Fruit fly (Drosophila melanogaster) whole organism, pupa: ENCODE data around the gene Spn38F.

Source experiments
- CG12605 ChIP-seq: fragments of 200-800 bp; sonication (Bioruptor generic); IDR thresholded peaks from 2 replicates; pipeline ENCODE4 v1.3.6; 2022; ENCODE audit warnings: missing biosample characterization, missing genetic modification characterization
- CG13204 ChIP-seq: fragments of 200-800 bp; sonication (Bioruptor generic); optimal IDR thresholded peaks from 2 replicates; lab custom pipeline; 2018; ENCODE audit warnings: missing biosample characterization, mild to moderate bottlenecking, missing genetic modification characterization, moderate library complexity
- CG15710 ChIP-seq: fragments of 200-800 bp; sonication (Bioruptor generic); optimal IDR thresholded peaks from 2 replicates; lab custom pipeline; 2018; ENCODE audit warnings: missing biosample characterization, mild to moderate bottlenecking, missing genetic modification characterization, moderate library complexity
- CG17806 ChIP-seq: fragments of 200-800 bp; sonication (Bioruptor generic); optimal IDR thresholded peaks from 2 replicates; lab custom pipeline; 2018; ENCODE audit warnings: missing biosample characterization, mild to moderate bottlenecking, missing genetic modification characterization, moderate library complexity
- CG32121 ChIP-seq: fragments of 200-800 bp; sonication (Bioruptor generic); IDR thresholded peaks from 2 replicates; pipeline ENCODE4 v1.3.6; 2022; ENCODE audit warnings: missing biosample characterization, missing genetic modification characterization
- CG8159 ChIP-seq: fragments of 200-800 bp; sonication (Bioruptor generic); optimal IDR thresholded peaks from 3 replicates; lab custom pipeline; 2018; ENCODE audit warnings: missing biosample characterization, mild to moderate bottlenecking, missing genetic modification characterization, moderate library complexity
- CG8301 ChIP-seq: fragments of 200-800 bp; sonication (Bioruptor generic); optimal IDR thresholded peaks from 2 replicates; lab custom pipeline; 2018; ENCODE audit warnings: missing biosample characterization, mild to moderate bottlenecking, missing genetic modification characterization
- CG9948 ChIP-seq: fragments of 200-800 bp; sonication (Bioruptor generic); optimal IDR thresholded peaks from 2 replicates; lab custom pipeline; 2018; ENCODE audit warnings: missing biosample characterization, mild to moderate bottlenecking, missing genetic modification characterization, moderate library complexity
- Ets98B ChIP-seq: fragments of 200-800 bp; sonication (Bioruptor generic); IDR thresholded peaks from 2 replicates; pipeline ENCODE4 v1.3.6; 2022; ENCODE audit warnings: missing biosample characterization, missing genetic modification characterization
- Pif1A ChIP-seq: fragments of 200-800 bp; sonication (Bioruptor generic); optimal IDR thresholded peaks from 3 replicates; lab custom pipeline; 2016; ENCODE audit warnings: missing biosample characterization, missing genetic modification characterization
- fd96Ca ChIP-seq: fragments of 200-800 bp; sonication (Bioruptor generic); IDR thresholded peaks from 3 replicates; pipeline ENCODE4 v1.3.6; 2022; ENCODE audit warnings: missing biosample characterization, missing genetic modification characterization

- TF ChIP-seq CG17806 (tag; lab: Kevin White, UChicago) (no peak), CG8159 (tag; lab: Kevin White, UChicago) (no peak), CG15710 (no peak), fd96Ca (no peak), CG13204 (GFP tag; lab: Kevin White, UChicago) (no peak), CG32121 (GFP tag; lab: Robert Waterston, UW) (no peak), CG8301 (no peak), CG12605 (GFP tag; lab: Robert Waterston, UW) (no peak), CG9948 (no peak), Ets98B (GFP tag; lab: Robert Waterston, UW) (no peak), Pif1A (GFP tag; lab: Kevin White, UChicago) (no peak)
Observed at dm6 chr2L:20837885-20838284, at the start of gene Spn38F.
